Worm (Caenorhabditis elegans): Measurements from ENCODE around the gene srw-33.

ce11 chrV:15401856-15402314, 49.4 kb downstream of the srw-33 start, which contains the start of gene fbxa-135:
- no peak for TF ChIP-seq ceh-31 (tag; optimal IDR thresholded peaks at IDR 0.05)
- TF ChIP-seq dmd-4 (tag; optimal IDR thresholded peaks at IDR 0.05; ENCODE audit: borderline replicate concordance), result no peak
- no peak for TF ChIP-seq ama-1 (optimal IDR thresholded peaks at IDR 0.05)

Measured in whole organism, late embryonic.